Fruit fly (Drosophila melanogaster) whole organism, wandering third instar larva: ENCODE measurements around the gene Usf.
A peak's percentile ranks its signal among the peaks of the same experiment; 100 is the strongest.

Source experiments
- Abd-B ChIP-seq: fragments of >200 bp; optimal IDR thresholded peaks from 2 replicates; lab custom pipeline; 2017; ENCODE audit warnings: missing biosample characterization, missing genetic modification characterization
- CG32264 ChIP-seq: fragments of 200-800 bp; sonication (Bioruptor generic); optimal IDR thresholded peaks from 2 replicates; lab custom pipeline; 2016; ENCODE audit warnings: missing biosample characterization, missing genetic modification characterization
- CG9705 ChIP-seq: fragments of 200-800 bp; sonication (Bioruptor generic); optimal IDR thresholded peaks from 2 replicates; lab custom pipeline; 2018; ENCODE audit warnings: missing biosample characterization, mild to moderate bottlenecking, missing genetic modification characterization
- CrebA ChIP-seq: fragments of 200-800 bp; sonication (Bioruptor generic); optimal IDR thresholded peaks from 2 replicates; lab custom pipeline; 2016; ENCODE audit warnings: missing biosample characterization, mild to moderate bottlenecking, missing genetic modification characterization, borderline replicate concordance
- Dfd ChIP-seq: fragments of >200 bp; optimal IDR thresholded peaks from 2 replicates; lab custom pipeline; 2017; ENCODE audit warnings: missing biosample characterization, missing genetic modification characterization
- Dif ChIP-seq: fragments of 200-275, 200-300 bp; sonication (Bioruptor generic); optimal IDR thresholded peaks from 2 replicates; lab custom pipeline; 2018; ENCODE audit warnings: missing biosample characterization, missing genetic modification characterization; ENCODE audit not compliant: partially characterized antibody
- GATAd ChIP-seq: sonication (Bioruptor generic); optimal IDR thresholded peaks from 2 replicates; lab custom pipeline; 2016; ENCODE audit warnings: missing biosample characterization, missing genetic modification characterization
- HLH106 ChIP-seq: fragments of 200-800 bp; optimal IDR thresholded peaks from 3 replicates; lab custom pipeline; 2019; ENCODE audit warnings: missing biosample characterization, mild to moderate bottlenecking, missing genetic modification characterization, moderate library complexity
- Hnf4 ChIP-seq: fragments of 200-800 bp; sonication (Bioruptor generic); optimal IDR thresholded peaks from 2 replicates; lab custom pipeline; 2016; ENCODE audit warnings: missing biosample characterization, mild to moderate bottlenecking, missing genetic modification characterization
- Hr78 ChIP-seq: fragments of >200 bp; optimal IDR thresholded peaks from 2 replicates; lab custom pipeline; 2017; ENCODE audit warnings: missing biosample characterization, missing genetic modification characterization
- Jra ChIP-seq: sonication (Bioruptor generic); optimal IDR thresholded peaks from 2 replicates; lab custom pipeline; 2016; ENCODE audit warnings: missing biosample characterization, missing genetic modification characterization
- Mio ChIP-seq: sonication (Bioruptor generic); optimal IDR thresholded peaks from 2 replicates; lab custom pipeline; 2016; ENCODE audit warnings: missing biosample characterization, missing genetic modification characterization
- Myc ChIP-seq: fragments of >200 bp; optimal IDR thresholded peaks from 2 replicates; lab custom pipeline; 2017
- N ChIP-seq: fragments of >200 bp; optimal IDR thresholded peaks from 2 replicates; lab custom pipeline; 2018; ENCODE audit warnings: missing biosample characterization, missing external identifiers, missing genetic modification characterization
- OdsH ChIP-seq: fragments of 200-800 bp; sonication (Bioruptor generic); optimal IDR thresholded peaks from 2 replicates; lab custom pipeline; 2016; ENCODE audit warnings: missing biosample characterization, mild to moderate bottlenecking, missing genetic modification characterization
- Rel ChIP-seq, 2 experiments: fragments of 200-800 bp; sonication (Bioruptor generic) in 1 of 2; optimal IDR thresholded peaks; 2 replicates in 1 of 2; 3 replicates in 1 of 2; lab custom pipeline; 2016 to 2019; ENCODE audit warnings: mild to moderate bottlenecking in 2 of 2, missing biosample characterization in 2 of 2, missing genetic modification characterization in 2 of 2, moderate library complexity in 1 of 2
- Sp1 ChIP-seq: fragments of 200-800 bp; sonication (Bioruptor generic); optimal IDR thresholded peaks from 3 replicates; lab custom pipeline; 2019; ENCODE audit warnings: missing biosample characterization, mild to moderate bottlenecking, missing genetic modification characterization, moderate library complexity
- Vsx2 ChIP-seq: fragments of 200-300, 225-300 bp; sonication (Bioruptor generic); optimal IDR thresholded peaks from 2 replicates; lab custom pipeline; 2018; ENCODE audit warnings: missing biosample characterization, missing genetic modification characterization; ENCODE audit not compliant: partially characterized antibody
- br ChIP-seq: fragments of 200-800 bp; sonication (Bioruptor generic); optimal IDR thresholded peaks from 2 replicates; lab custom pipeline; 2016; ENCODE audit warnings: missing biosample characterization, missing genetic modification characterization
- brk ChIP-seq: fragments of 200-800 bp; sonication (Bioruptor generic); optimal IDR thresholded peaks from 2 replicates; lab custom pipeline; 2016; ENCODE audit warnings: missing biosample characterization, mild to moderate bottlenecking, missing genetic modification characterization
- dl ChIP-seq, 2 experiments: fragments of 175-275, 200-275 bp in 1 of 2; fragments of 200-275 bp in 1 of 2; sonication (Bioruptor generic); optimal IDR thresholded peaks; lab custom pipeline; 2018; ENCODE audit warnings: mild to moderate bottlenecking in 2 of 2, missing biosample characterization in 2 of 2, missing genetic modification characterization in 2 of 2, moderate library complexity in 2 of 2; ENCODE audit not compliant: partially characterized antibody in 2 of 2, insufficient read depth in 1 of 2
- dmrt93B ChIP-seq: fragments of 200-800 bp; sonication (Bioruptor generic); optimal IDR thresholded peaks from 2 replicates; lab custom pipeline; 2018; ENCODE audit warnings: missing biosample characterization, mild to moderate bottlenecking, missing genetic modification characterization
- dsf ChIP-seq: sonication (Bioruptor generic); optimal IDR thresholded peaks from 2 replicates; lab custom pipeline; 2016; ENCODE audit warnings: missing biosample characterization, missing genetic modification characterization, borderline replicate concordance
- ey ChIP-seq: fragments of 200-800 bp; sonication (Bioruptor generic); optimal IDR thresholded peaks from 2 replicates; lab custom pipeline; 2016; ENCODE audit warnings: missing biosample characterization, missing genetic modification characterization
- foxo ChIP-seq, 2 experiments: fragments of 200-800 bp; sonication (Bioruptor generic); optimal IDR thresholded peaks; 2 replicates in 1 of 2; 3 replicates in 1 of 2; lab custom pipeline; 2016 to 2017; ENCODE audit warnings: missing biosample characterization in 2 of 2, missing genetic modification characterization in 2 of 2
- fru ChIP-seq: fragments of 200-800 bp; sonication (Bioruptor generic); optimal IDR thresholded peaks from 3 replicates; lab custom pipeline; 2016; ENCODE audit warnings: missing biosample characterization, mild to moderate bottlenecking, missing genetic modification characterization
- h ChIP-seq: fragments of 200-800 bp; sonication (Bioruptor generic); optimal IDR thresholded peaks from 3 replicates; lab custom pipeline; 2016; ENCODE audit warnings: missing biosample characterization, mild to moderate bottlenecking, missing genetic modification characterization
- jim ChIP-seq: fragments of 175-275, 200-325 bp; sonication (Bioruptor generic); optimal IDR thresholded peaks from 2 replicates; lab custom pipeline; 2016; ENCODE audit warnings: missing biosample characterization, mild to moderate bottlenecking, missing genetic modification characterization
- lola ChIP-seq: fragments of >200 bp; optimal IDR thresholded peaks from 2 replicates; lab custom pipeline; 2017; ENCODE audit warnings: missing biosample characterization, missing genetic modification characterization
- pan ChIP-seq: fragments of >200 bp; optimal IDR thresholded peaks from 2 replicates; lab custom pipeline; 2017
- psq ChIP-seq: fragments of 200-800 bp; sonication (Bioruptor generic); optimal IDR thresholded peaks from 3 replicates; lab custom pipeline; 2017; ENCODE audit warnings: missing biosample characterization, mild to moderate bottlenecking, missing genetic modification characterization, moderate library complexity
- rgr ChIP-seq: fragments of 200-800 bp; sonication (Bioruptor generic); optimal IDR thresholded peaks from 3 replicates; lab custom pipeline; 2016; ENCODE audit warnings: missing biosample characterization, mild to moderate bottlenecking, missing genetic modification characterization
- sage ChIP-seq: fragments of 200-800 bp; sonication (Bioruptor generic); optimal IDR thresholded peaks from 2 replicates; lab custom pipeline; 2016; ENCODE audit warnings: missing biosample characterization, mild to moderate bottlenecking, missing genetic modification characterization
- sv ChIP-seq: fragments of 200-800 bp; sonication (Bioruptor generic); optimal IDR thresholded peaks from 3 replicates; lab custom pipeline; 2016; ENCODE audit warnings: missing biosample characterization, missing genetic modification characterization
- tai ChIP-seq: sonication (Bioruptor generic); optimal IDR thresholded peaks from 2 replicates; lab custom pipeline; 2016; ENCODE audit warnings: missing biosample characterization, missing genetic modification characterization
- usp ChIP-seq: fragments of >200 bp; optimal IDR thresholded peaks from 2 replicates; lab custom pipeline; 2017; ENCODE audit warnings: missing biosample characterization, missing genetic modification characterization
- woc ChIP-seq: sonication (Bioruptor generic); optimal IDR thresholded peaks from 2 replicates; lab custom pipeline; 2016; ENCODE audit warnings: missing biosample characterization, mild to moderate bottlenecking, missing genetic modification characterization

Gene Usf

DNA sequence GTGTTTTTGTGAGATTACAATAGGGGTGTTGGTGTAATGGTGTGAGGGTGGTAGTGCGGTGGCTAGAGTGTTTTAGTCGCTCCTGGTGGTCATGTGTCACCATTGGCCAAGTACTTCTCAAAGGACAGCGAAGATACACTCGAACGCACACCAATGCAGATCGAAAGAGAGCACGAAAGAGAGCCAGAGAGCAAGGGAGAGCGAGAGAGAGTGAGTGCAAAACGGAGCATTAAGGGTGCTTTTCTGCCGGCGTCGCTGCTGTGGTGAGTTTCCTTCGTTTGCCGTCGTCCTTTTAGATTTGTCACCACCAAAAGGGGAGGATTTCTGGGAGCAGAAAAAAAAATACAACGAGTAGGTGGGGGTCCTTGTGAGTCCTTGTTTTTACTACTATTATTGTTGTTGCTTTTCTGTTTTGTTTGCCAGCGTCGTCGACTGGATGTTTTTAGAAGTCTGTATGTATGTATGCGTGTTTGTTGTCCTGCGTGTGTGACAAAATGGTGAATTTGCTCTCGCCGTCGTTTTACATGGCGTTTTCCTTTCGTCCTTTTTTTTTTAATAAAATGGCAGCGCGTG, 40.4 kb downstream of the Usf start:
- TF ChIP-seq ey (no peak), dl (GFP tag; optimal IDR thresholded peaks at IDR 0.05; lab: Kevin White, UChicago; ENCODE audit: insufficient read depth in 1 of 2, partially characterized antibody in 2 of 2) (peak; percentile 6 to 41), brk (GFP tag; lab: Kevin White, UChicago) (no peak), fru (GFP tag; lab: Kevin White, UChicago) (no peak), Dif (GFP tag; lab: Kevin White, UChicago) (peak; percentile 21), CrebA (GFP tag; lab: Kevin White, UChicago) (no peak), Abd-B (GFP tag; lab: Kevin White, UChicago) (no peak), CG32264 (GFP tag; lab: Kevin White, UChicago) (no peak), dsf (GFP tag; lab: Kevin White, UChicago) (no peak), Rel (GFP tag; optimal IDR thresholded peaks at IDR 0.05; lab: Kevin White, UChicago) (no peak), Rel (tag; optimal IDR thresholded peaks at IDR 0.05; lab: Kevin White, UChicago) (no peak)

DNA sequence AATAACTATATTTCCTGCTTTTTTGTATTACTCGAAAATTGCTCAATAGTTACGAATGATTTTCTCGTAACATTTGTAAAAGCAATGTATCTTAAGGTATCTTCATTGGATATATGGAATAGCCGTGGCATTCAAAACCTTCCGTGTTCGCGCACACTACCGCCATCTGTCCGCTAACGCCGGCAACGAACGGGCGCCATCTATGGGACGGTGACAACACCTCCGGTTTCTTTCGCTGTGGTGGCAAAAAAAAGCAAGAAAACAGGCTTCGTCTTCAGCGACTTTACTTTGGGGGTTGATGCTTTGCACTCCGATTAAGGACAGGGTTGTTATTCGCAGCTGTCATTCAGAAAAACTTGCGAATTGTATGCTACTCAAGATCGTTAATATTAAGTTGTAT, 41.5 kb downstream of the Usf start:
- TF ChIP-seq br (GFP tag; lab: Kevin White, UChicago) = peak; percentile 26
- TF ChIP-seq Dfd = no peak
- no peak for TF ChIP-seq dl (GFP tag; optimal IDR thresholded peaks at IDR 0.05; lab: Kevin White, UChicago; ENCODE audit: insufficient read depth in 1 of 2, partially characterized antibody in 2 of 2)
- TF ChIP-seq h (GFP tag; lab: Kevin White, UChicago) = no peak
- TF ChIP-seq foxo (GFP tag; optimal IDR thresholded peaks at IDR 0.05; lab: Kevin White, UChicago) = peak in 1 of 2 experiments; percentile 48
- TF ChIP-seq fru (GFP tag; lab: Kevin White, UChicago) = peak; percentile 4
- TF ChIP-seq CG9705 = no peak
- TF ChIP-seq rgr = peak; percentile 27
- TF ChIP-seq, all 38 proteins: peak for 4

DNA sequence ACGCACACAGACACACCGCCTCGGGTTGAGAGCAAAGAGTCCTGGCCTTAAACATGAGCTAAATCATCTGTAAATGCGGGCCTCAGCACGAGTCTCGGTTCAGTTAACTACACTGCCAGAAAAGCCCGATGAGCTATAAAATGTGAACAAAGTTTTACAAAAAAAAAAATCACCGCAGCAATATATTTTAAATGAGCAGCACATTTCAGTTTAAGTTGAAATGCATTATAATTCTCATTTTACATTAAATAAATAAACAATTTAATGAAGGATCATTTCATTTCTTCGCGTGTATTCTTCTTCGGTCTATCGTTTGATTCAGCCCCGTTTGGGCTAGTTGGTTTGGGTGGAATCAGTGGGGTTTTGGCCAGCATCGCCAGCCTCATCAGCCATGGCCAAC, 43.3 kb downstream of the Usf start:
- no peak for TF ChIP-seq dmrt93B (GFP tag; lab: Kevin White, UChicago)
- TF ChIP-seq tai (GFP tag; lab: Kevin White, UChicago) = no peak
- TF ChIP-seq Rel (GFP tag; optimal IDR thresholded peaks at IDR 0.05; lab: Kevin White, UChicago) = no peak
- TF ChIP-seq Rel (tag; optimal IDR thresholded peaks at IDR 0.05; lab: Kevin White, UChicago) = no peak
- TF ChIP-seq h (GFP tag; lab: Kevin White, UChicago) = no peak
- TF ChIP-seq rgr = no peak
- TF ChIP-seq OdsH (GFP tag; lab: Kevin White, UChicago) = no peak
- peak in 1 of 2 experiments; percentile 1 for TF ChIP-seq foxo (GFP tag; optimal IDR thresholded peaks at IDR 0.05; lab: Kevin White, UChicago)
- TF ChIP-seq CG9705 = no peak

DNA sequence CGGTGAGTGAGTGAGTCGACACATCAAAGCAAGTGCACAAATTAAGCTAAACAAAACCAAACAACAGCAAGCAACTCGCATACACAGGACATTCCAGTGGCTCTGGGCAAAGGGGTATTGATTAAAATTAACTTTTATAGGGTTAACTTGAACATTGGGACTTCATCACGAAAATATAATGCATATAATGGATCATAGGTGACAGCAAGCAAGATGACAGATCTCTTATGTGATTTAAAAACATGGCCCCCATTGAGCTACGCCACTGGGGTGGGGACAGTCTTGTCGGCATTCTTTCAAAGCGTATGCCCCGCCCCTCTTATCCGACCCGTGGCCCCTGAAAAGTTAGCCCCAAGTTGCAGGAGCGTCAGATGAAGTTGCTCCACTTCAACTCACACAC, 45.1 kb downstream of the Usf start:
- TF ChIP-seq brk (GFP tag; lab: Kevin White, UChicago) (no peak), usp (GFP tag; lab: Kevin White, UChicago) (no peak), psq (peak; percentile 13), N (GFP tag; lab: Kevin White, UChicago) (no peak), Hr78 (GFP tag; lab: Kevin White, UChicago) (no peak), CrebA (GFP tag; lab: Kevin White, UChicago) (no peak), Vsx2 (no peak), Dfd (no peak), Dif (GFP tag; lab: Kevin White, UChicago) (no peak), h (GFP tag; lab: Kevin White, UChicago) (peak; percentile 43), Jra (GFP tag; lab: Kevin White, UChicago) (no peak), rgr (peak; percentile 44), sage (GFP tag; lab: Kevin White, UChicago) (no peak), jim (GFP tag; lab: Kevin White, UChicago) (no peak), Sp1 (GFP tag; lab: Kevin White, UChicago) (peak; percentile 19), sv (GFP tag; lab: Kevin White, UChicago) (no peak), ey (peak; percentile 50), pan (lab: Kevin White, UChicago) (no peak), fru (GFP tag; lab: Kevin White, UChicago) (peak; percentile 48), br (GFP tag; lab: Kevin White, UChicago) (peak; percentile 34), Hnf4 (peak; percentile 32), lola (GFP tag; lab: Kevin White, UChicago) (no peak), GATAd (no peak), OdsH (GFP tag; lab: Kevin White, UChicago) (peak; percentile 45), woc (GFP tag; lab: Kevin White, UChicago) (peak; percentile 7), dsf (GFP tag; lab: Kevin White, UChicago) (no peak), CG9705 (no peak), foxo (GFP tag; optimal IDR thresholded peaks at IDR 0.05; lab: Kevin White, UChicago) (peak in 1 of 2 experiments; percentile 58), Mio (GFP tag; lab: Kevin White, UChicago) (no peak), dl (GFP tag; optimal IDR thresholded peaks at IDR 0.05; lab: Kevin White, UChicago; ENCODE audit: insufficient read depth in 1 of 2, partially characterized antibody in 2 of 2) (no peak), Rel (GFP tag; optimal IDR thresholded peaks at IDR 0.05; lab: Kevin White, UChicago) (no peak), Rel (tag; optimal IDR thresholded peaks at IDR 0.05; lab: Kevin White, UChicago) (no peak), Abd-B (GFP tag; lab: Kevin White, UChicago) (no peak), Myc (lab: Kevin White, UChicago) (no peak), HLH106 (tag; lab: Kevin White, UChicago) (peak; percentile 50), CG32264 (GFP tag; lab: Kevin White, UChicago) (no peak), dmrt93B (GFP tag; lab: Kevin White, UChicago) (peak; percentile 19)
